Worm (Caenorhabditis elegans) whole organism, L1 larva: ENCODE results near the gene col-83.

ENCODE experiments used
- C04F5.9 ChIP-seq: sonication (generic microtip); optimal IDR thresholded peaks from 2 replicates; lab custom pipeline; 2016; ENCODE audit warnings: missing genetic modification characterization, missing compliant biosample characterization
- F16B12.6 ChIP-seq: fragments of 150-350 bp; optimal IDR thresholded peaks from 2 replicates; lab custom pipeline; 2014; ENCODE audit warnings: missing biosample characterization, missing genetic modification characterization
- ama-1 ChIP-seq: fragments of 150-350 bp; optimal IDR thresholded peaks from 2 replicates; lab custom pipeline; 2014
- ces-1 ChIP-seq: fragments of 150-350 bp; optimal IDR thresholded peaks from 2 replicates; lab custom pipeline; 2014; ENCODE audit warnings: missing biosample characterization, missing genetic modification reagents, missing genetic modification characterization
- efl-1 ChIP-seq, 4 experiments: fragments of 150-350 bp; optimal IDR thresholded peaks in 3 of 4; peaks in 1 of 4; 1 replicate in 1 of 4; 2 replicates in 3 of 4; lab custom pipeline; 2014; ENCODE audit warnings: missing biosample characterization in 2 of 4, missing genetic modification characterization in 2 of 4, missing genetic modification reagents in 2 of 4
- efl-3 ChIP-seq: fragments of 200-800 bp; sonication (Bioruptor generic); optimal IDR thresholded peaks from 2 replicates; lab custom pipeline; 2018; ENCODE audit warnings: mild to moderate bottlenecking, missing genetic modification characterization, missing compliant biosample characterization
- egl-27 ChIP-seq, 2 experiments: fragments of 150-350 bp in 1 of 2; sonication (generic microtip); optimal IDR thresholded peaks; 3 replicates each; lab custom pipeline; 2017 to 2018; ENCODE audit warnings: missing biosample characterization in 2 of 2, missing genetic modification characterization in 2 of 2, missing genetic modification reagents in 2 of 2
- elt-3 ChIP-seq, 6 experiments: fragments of 150-350 bp in 1 of 6; sonication (generic microtip); optimal IDR thresholded peaks; 2 replicates each; lab custom pipeline; 2017 to 2018; ENCODE audit warnings: missing biosample characterization in 6 of 6, missing genetic modification characterization in 6 of 6, inconsistent platforms in 1 of 6
- fkh-8 ChIP-seq: sonication (generic microtip); optimal IDR thresholded peaks from 2 replicates; lab custom pipeline; 2016; ENCODE audit warnings: mild to moderate bottlenecking, missing genetic modification characterization, missing compliant biosample characterization
- grh-1 ChIP-seq: fragments of 200-800 bp; sonication (Bioruptor generic); IDR thresholded peaks from 2 replicates; pipeline ENCODE4 v1.3.6; 2022; ENCODE audit warnings: missing genetic modification reagents, missing genetic modification characterization, missing compliant biosample characterization
- irx-1 ChIP-seq: sonication (generic microtip); optimal IDR thresholded peaks from 2 replicates; lab custom pipeline; 2016; ENCODE audit warnings: missing genetic modification characterization, missing compliant biosample characterization
- isw-1 ChIP-seq: fragments of 200-800 bp; sonication (Bioruptor generic); IDR thresholded peaks from 2 replicates; pipeline ENCODE4 v1.3.6; 2022; ENCODE audit warnings: missing genetic modification characterization, missing compliant biosample characterization
- lin-13 ChIP-seq: fragments of 150-350 bp; optimal IDR thresholded peaks from 2 replicates; lab custom pipeline; 2014; ENCODE audit warnings: missing biosample characterization, missing genetic modification reagents, missing genetic modification characterization
- lin-14 ChIP-seq: fragments of 200-800 bp; sonication (Bioruptor generic); optimal IDR thresholded peaks from 2 replicates; lab custom pipeline; 2018; ENCODE audit warnings: mild to moderate bottlenecking, missing genetic modification characterization, moderate library complexity, missing compliant biosample characterization
- lin-15B ChIP-seq: fragments of 150-350 bp; sonication (generic microtip); optimal IDR thresholded peaks from 3 replicates; lab custom pipeline; 2014; ENCODE audit warnings: missing biosample characterization, missing genetic modification characterization
- lin-35 ChIP-seq, 2 experiments: fragments of 150-350 bp; optimal IDR thresholded peaks; 2 replicates each; lab custom pipeline; 2014; ENCODE audit warnings: missing biosample characterization in 2 of 2, missing genetic modification characterization in 2 of 2, missing genetic modification reagents in 2 of 2
- lir-3 ChIP-seq: sonication (generic microtip); optimal IDR thresholded peaks from 2 replicates; lab custom pipeline; 2016; ENCODE audit warnings: mild to moderate bottlenecking, missing genetic modification characterization, moderate library complexity, missing compliant biosample characterization; ENCODE audit not compliant: poor library complexity
- mep-1 ChIP-seq: fragments of 150-350 bp; optimal IDR thresholded peaks from 2 replicates; lab custom pipeline; 2014; ENCODE audit warnings: missing biosample characterization, missing genetic modification characterization
- nhr-47 ChIP-seq: sonication (generic microtip); optimal IDR thresholded peaks from 2 replicates; lab custom pipeline; 2016; ENCODE audit warnings: mild to moderate bottlenecking, missing genetic modification characterization, moderate library complexity, missing compliant biosample characterization
- nhr-71 ChIP-seq: sonication (generic microtip); optimal IDR thresholded peaks from 2 replicates; lab custom pipeline; 2016; ENCODE audit warnings: mild to moderate bottlenecking, missing genetic modification characterization, moderate library complexity, missing compliant biosample characterization
- nhr-77 ChIP-seq: fragments of 150-350 bp; optimal IDR thresholded peaks from 2 replicates; lab custom pipeline; 2014; ENCODE audit warnings: missing biosample characterization, missing genetic modification characterization
- nhr-85 ChIP-seq: sonication (generic microtip); peaks from one replicate; lab custom pipeline; 2016; ENCODE audit warnings: missing genetic modification characterization, inconsistent platforms, missing compliant biosample characterization
- pag-3 ChIP-seq: sonication (generic microtip); optimal IDR thresholded peaks from 2 replicates; lab custom pipeline; 2017; ENCODE audit warnings: missing genetic modification characterization, mild to moderate bottlenecking, missing compliant biosample characterization, antibody characterized with exemption, borderline replicate concordance; ENCODE audit not compliant: insufficient read depth
- pqm-1 ChIP-seq: sonication (generic microtip); optimal IDR thresholded peaks from 3 replicates; lab custom pipeline; 2017; ENCODE audit warnings: missing biosample characterization, missing genetic modification characterization
- rnt-1 ChIP-seq: sonication (generic microtip); optimal IDR thresholded peaks from 2 replicates; lab custom pipeline; 2016; ENCODE audit warnings: mild to moderate bottlenecking, missing genetic modification characterization, moderate library complexity, missing compliant biosample characterization
- sptf-1 ChIP-seq: fragments of 150-350 bp; optimal IDR thresholded peaks from 2 replicates; lab custom pipeline; 2014; ENCODE audit warnings: missing biosample characterization, missing genetic modification characterization
- tbx-2 ChIP-seq: sonication (generic microtip); optimal IDR thresholded peaks from 2 replicates; lab custom pipeline; 2016; ENCODE audit warnings: missing genetic modification characterization, missing compliant biosample characterization
- unc-30 ChIP-seq: sonication (generic microtip); optimal IDR thresholded peaks from 2 replicates; lab custom pipeline; 2017; ENCODE audit warnings: missing biosample characterization, missing genetic modification characterization
- unc-62 ChIP-seq: fragments of 150-350 bp; optimal IDR thresholded peaks from 2 replicates; lab custom pipeline; 2014; ENCODE audit warnings: missing biosample characterization, missing genetic modification reagents, missing genetic modification characterization
- unc-86 ChIP-seq: sonication (generic microtip); optimal IDR thresholded peaks from 2 replicates; lab custom pipeline; 2016; ENCODE audit warnings: missing genetic modification characterization, missing compliant biosample characterization
- vab-15 ChIP-seq: sonication (generic microtip); optimal IDR thresholded peaks from 2 replicates; lab custom pipeline; 2017; ENCODE audit warnings: missing genotype, mild to moderate bottlenecking, missing genetic modification characterization, missing compliant biosample characterization
- ztf-11 ChIP-seq, 2 experiments: sonication (generic microtip); optimal IDR thresholded peaks; 2 replicates each; lab custom pipeline; 2016 to 2017; ENCODE audit warnings: missing genetic modification characterization in 2 of 2, missing biosample characterization in 1 of 2, missing compliant biosample characterization in 1 of 2

Gene col-83

DNA sequence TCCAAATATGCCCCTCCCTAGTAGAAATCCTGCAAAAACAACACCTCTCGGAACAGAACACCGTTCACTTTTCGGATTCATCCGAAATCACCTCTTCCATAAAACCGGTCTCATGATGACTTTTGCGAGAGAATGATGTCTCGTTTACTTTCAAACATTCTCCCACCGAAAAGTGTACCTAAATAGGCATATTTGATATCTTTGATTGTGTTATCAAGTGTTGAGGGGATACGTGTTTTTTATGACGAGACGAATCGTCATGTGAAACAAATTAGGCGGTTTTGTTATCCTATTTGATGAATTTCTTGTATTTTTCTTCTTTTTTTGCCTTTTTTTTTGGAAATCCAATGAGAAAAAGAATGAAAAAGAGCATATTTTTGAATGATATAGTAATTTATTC lies 30.6 kb downstream of the col-83 start:
- no peak for TF ChIP-seq irx-1 (tag; lab: Kevin White, UChicago)
- TF ChIP-seq nhr-85 (tag; lab: Kevin White, UChicago): peak; percentile 22
- TF ChIP-seq lin-35 (GFP tag; optimal IDR thresholded peaks at IDR 0.05; lab: Kevin White, UChicago): peak in 1 of 2 experiments; percentile 43
- TF ChIP-seq ama-1 (lab: Kevin White, UChicago): peak; percentile 32
- TF ChIP-seq pqm-1 (tag; lab: Kevin White, UChicago): no peak
- TF ChIP-seq efl-1 (optimal IDR thresholded peaks at IDR 0.05; lab: Kevin White, UChicago): peak in 1 of 2 experiments; percentile 13
- peak in 1 of 2 experiments; percentile 17 for TF ChIP-seq efl-1 (GFP tag; optimal IDR thresholded peaks at IDR 0.05 in 1 of 2; lab: Kevin White, UChicago)
- TF ChIP-seq unc-30 (tag; lab: Kevin White, UChicago): no peak
- TF ChIP-seq pag-3: peak; percentile 11
- TF ChIP-seq grh-1 (GFP tag; lab: Robert Waterston, UW): 0 out of 2 replicates have a peak, but pooled peaks have one; percentile 7
- peak in 1 of 6 experiments; percentile 77 for TF ChIP-seq elt-3 (tag; optimal IDR thresholded peaks at IDR 0.05; lab: Kevin White, UChicago)
- TF ChIP-seq lin-14: peak; percentile 37

- TF ChIP-seq nhr-71: no peak
- TF ChIP-seq C04F5.9 (tag; lab: Kevin White, UChicago): no peak
- TF ChIP-seq mep-1 (tag; lab: Kevin White, UChicago): no peak
- no peak for TF ChIP-seq lin-13 (GFP tag; lab: Kevin White, UChicago)
- TF ChIP-seq nhr-77: no peak
- no peak for TF ChIP-seq fkh-8 (tag; lab: Kevin White, UChicago)
- no peak for TF ChIP-seq unc-86 (tag; lab: Kevin White, UChicago)
These were observed 32.1 kb downstream of the col-83 start, which contains the start of gene col-81 for ce11 chrII:11013667-11014066. col-81 (minus strand) TSS chrII:11013767.

DNA sequence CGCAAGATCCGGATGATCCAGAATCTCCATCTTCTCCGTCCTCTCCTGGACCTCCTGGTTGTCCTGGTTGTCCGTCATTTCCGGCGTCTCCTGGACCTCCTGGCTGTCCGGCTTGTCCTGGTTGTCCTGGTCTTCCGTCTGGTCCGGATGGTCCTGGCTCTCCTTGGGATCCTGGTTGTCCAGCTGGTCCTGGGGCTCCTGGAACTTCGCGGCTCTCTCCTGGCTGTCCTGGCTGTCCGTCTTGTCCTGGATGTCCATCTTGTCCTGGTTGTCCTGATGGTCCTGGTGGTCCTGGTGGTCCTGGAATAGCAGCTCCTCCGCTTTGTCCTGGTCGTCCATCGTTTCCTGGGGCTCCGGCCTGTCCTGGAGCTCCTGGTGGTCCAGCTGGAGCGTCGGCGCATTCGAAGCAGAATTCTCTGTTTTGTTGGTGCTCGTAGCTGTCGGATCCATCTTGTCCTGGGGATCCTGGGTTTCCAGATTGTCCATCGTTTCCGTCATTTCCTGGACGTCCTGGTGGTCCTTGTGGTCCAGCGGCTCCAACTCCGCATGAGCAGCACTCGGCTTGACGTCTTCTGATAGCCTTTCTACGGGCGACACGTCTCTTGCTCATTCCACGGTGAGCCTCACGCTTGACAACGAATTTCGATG lies 33.1 kb downstream of the col-83 start:
- TF ChIP-seq ces-1 (GFP tag; lab: Kevin White, UChicago) (no peak), tbx-2 (tag; lab: Kevin White, UChicago) (no peak), ama-1 (lab: Kevin White, UChicago) (no peak), lin-15B (tag; lab: Kevin White, UChicago) (no peak), egl-27 (tag; optimal IDR thresholded peaks at IDR 0.05; lab: Kevin White, UChicago) (no peak)

DNA sequence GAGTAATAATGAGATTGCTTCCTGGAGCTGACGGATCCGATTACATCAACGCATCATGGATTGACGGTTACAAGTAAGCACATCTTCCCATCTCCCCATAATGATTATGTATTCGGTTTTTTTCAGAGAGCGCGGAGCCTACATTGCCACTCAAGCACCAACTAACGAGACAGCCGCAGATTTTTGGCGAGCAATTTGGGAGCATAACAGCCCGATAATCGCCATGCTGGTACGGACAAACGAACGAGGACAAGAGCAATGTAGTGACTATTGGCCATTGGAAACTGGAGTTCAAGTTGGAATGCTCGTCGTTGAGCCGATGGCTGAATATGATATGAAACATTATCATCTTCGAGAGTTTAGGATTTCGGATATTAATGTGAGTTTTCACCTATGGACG lies 34.9 kb downstream of the col-83 start:
- TF ChIP-seq grh-1 (GFP tag; lab: Robert Waterston, UW) (no peak), efl-3 (GFP tag; lab: Kevin White, UChicago) (no peak), isw-1 (GFP tag; lab: Robert Waterston, UW) (no peak), F16B12.6 (tag; lab: Kevin White, UChicago) (no peak), pag-3 (no peak), ztf-11 (tag; optimal IDR thresholded peaks at IDR 0.05; lab: Kevin White, UChicago) (no peak), unc-62 (no peak), nhr-85 (tag; lab: Kevin White, UChicago) (no peak)

ce11 chrII:11004381-11004780 lies 41.4 kb downstream of the col-83 start:
- TF ChIP-seq rnt-1 (tag; lab: Kevin White, UChicago): no peak
- no peak for TF ChIP-seq lir-3 (tag; lab: Kevin White, UChicago)
- no peak for TF ChIP-seq efl-1 (optimal IDR thresholded peaks at IDR 0.05; lab: Kevin White, UChicago)
- no peak for TF ChIP-seq efl-1 (GFP tag; optimal IDR thresholded peaks at IDR 0.05 in 1 of 2; lab: Kevin White, UChicago)
- TF ChIP-seq vab-15 (tag; lab: Kevin White, UChicago): no peak
- TF ChIP-seq lin-14: peak; percentile 30

DNA sequence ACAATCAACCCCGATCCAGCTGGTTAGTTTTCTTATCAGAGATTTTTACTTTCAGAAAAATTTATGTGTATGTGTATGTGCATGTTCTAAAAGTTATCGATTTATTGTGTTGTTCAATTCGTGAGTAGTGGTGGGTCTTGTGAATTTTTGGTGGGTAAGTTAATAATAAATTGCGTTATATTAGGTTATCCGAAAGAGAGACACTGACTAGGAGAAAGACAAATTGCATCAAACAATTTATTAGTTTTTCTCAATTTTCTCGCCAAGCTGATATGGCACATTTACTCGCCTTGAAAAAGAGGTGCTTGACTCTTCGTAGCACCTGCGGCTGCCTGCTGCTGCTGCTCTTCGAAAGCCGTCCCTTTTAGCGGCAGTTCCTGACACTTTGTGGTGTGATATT lies 46.7 kb downstream of the col-83 start:
- TF ChIP-seq sptf-1 (tag; lab: Kevin White, UChicago): no peak
- no peak for TF ChIP-seq lin-35 (GFP tag; optimal IDR thresholded peaks at IDR 0.05; lab: Kevin White, UChicago)
- TF ChIP-seq nhr-47: peak; percentile 18
- peak; percentile 27 for TF ChIP-seq nhr-71
